Worm (Caenorhabditis elegans): ENCODE results near the gene B0244.17.

Gene B0244.17

ce11 chrIII:5758519-5759099 lies 25.6 kb downstream of the B0244.17 start (continued):
- no peak for TF ChIP-seq nhr-28 (tag; optimal IDR thresholded peaks at IDR 0.05)
- no peak for TF ChIP-seq nhr-90 (tag; optimal IDR thresholded peaks at IDR 0.05; ENCODE audit: poor library complexity)
- TF ChIP-seq snpc-4 (tag; optimal IDR thresholded peaks at IDR 0.05), result no peak
- TF ChIP-seq egl-13 (tag; optimal IDR thresholded peaks at IDR 0.05), result peak; percentile 78
- TF ChIP-seq egl-27 (tag; optimal IDR thresholded peaks at IDR 0.05), result peak in 1 of 2 experiments; percentile 37
- no peak for TF ChIP-seq C04F5.9 (tag; optimal IDR thresholded peaks at IDR 0.05)
- TF ChIP-seq unc-30 (tag; optimal IDR thresholded peaks at IDR 0.05), result no peak
- no peak for TF ChIP-seq unc-98 (GFP tag; IDR thresholded peaks at IDR 0.05)
- TF ChIP-seq zag-1 (tag; optimal IDR thresholded peaks at IDR 0.05), result no peak
- peak; percentile 24 to 43 (median 24) for TF ChIP-seq ceh-82 (tag; optimal IDR thresholded peaks at IDR 0.05)
- TF ChIP-seq nhr-76 (tag; optimal IDR thresholded peaks at IDR 0.05), result no peak
- peak; percentile 65 for TF ChIP-seq ztf-4 (tag; optimal IDR thresholded peaks at IDR 0.05)
- peak; percentile 27 for TF ChIP-seq snu-23 (GFP tag; optimal IDR thresholded peaks at IDR 0.05)
- no peak for TF ChIP-seq alr-1 (tag; optimal IDR thresholded peaks at IDR 0.05; ENCODE audit: borderline replicate concordance)
- peak; percentile 82 for TF ChIP-seq nhr-47 (tag; optimal IDR thresholded peaks at IDR 0.05)
- TF ChIP-seq unc-62 (GFP tag; optimal IDR thresholded peaks at IDR 0.05), result no peak
- TF ChIP-seq rnt-1 (tag; optimal IDR thresholded peaks at IDR 0.05), result no peak
- peak; percentile 81 for TF ChIP-seq unc-86 (tag; optimal IDR thresholded peaks at IDR 0.05)
- TF ChIP-seq hlh-17 (GFP tag; optimal IDR thresholded peaks at IDR 0.05; ENCODE audit: borderline replicate concordance), result no peak
- TF ChIP-seq hlh-4 (tag; optimal IDR thresholded peaks at IDR 0.05), result no peak
- TF ChIP-seq dsc-1 (tag; optimal IDR thresholded peaks at IDR 0.05), result peak; percentile 74
- peak; percentile 52 for TF ChIP-seq irx-1 (tag; optimal IDR thresholded peaks at IDR 0.05)
- TF ChIP-seq lin-15B (tag; optimal IDR thresholded peaks at IDR 0.05), result no peak
- peak; percentile 74 for TF ChIP-seq mef-2 (tag; optimal IDR thresholded peaks at IDR 0.05)
- TF ChIP-seq grh-1 (GFP tag; IDR thresholded peaks at IDR 0.05), result no peak
- TF ChIP-seq nhr-71 (tag; optimal IDR thresholded peaks at IDR 0.05), result peak; percentile 91
- no peak for TF ChIP-seq hpl-2 (GFP tag; optimal IDR thresholded peaks at IDR 0.05)
- peak; percentile 40 for TF ChIP-seq nhr-11 (tag; optimal IDR thresholded peaks at IDR 0.05)
- TF ChIP-seq lir-3 (tag; optimal IDR thresholded peaks at IDR 0.05; ENCODE audit: poor library complexity), result peak; percentile 29
- TF ChIP-seq sox-4 (tag; optimal IDR thresholded peaks at IDR 0.05), result peak; percentile 72
- TF ChIP-seq Y116A8C.19 (tag; optimal IDR thresholded peaks at IDR 0.05; ENCODE audit: borderline replicate concordance), result no peak
- TF ChIP-seq lin-39 (tag; optimal IDR thresholded peaks at IDR 0.05), result no peak
- TF ChIP-seq lin-14 (GFP tag; optimal IDR thresholded peaks at IDR 0.05), result peak; percentile 94
- TF ChIP-seq efl-3 (GFP tag; optimal IDR thresholded peaks at IDR 0.05), result no peak
- peak; percentile 62 for TF ChIP-seq mep-1 (tag; optimal IDR thresholded peaks at IDR 0.05)
- no peak for TF ChIP-seq ets-5 (GFP tag; IDR thresholded peaks at IDR 0.05)
- TF ChIP-seq sptf-1 (tag; optimal IDR thresholded peaks at IDR 0.05), result no peak
- no peak for TF ChIP-seq nhr-237 (tag; optimal IDR thresholded peaks at IDR 0.05)
- peak; percentile 19; the same call in 1 of the 2 replicates for TF ChIP-seq isw-1 (GFP tag; IDR thresholded peaks at IDR 0.05)
- TF ChIP-seq ceh-63 (GFP tag; optimal IDR thresholded peaks at IDR 0.05), result peak; percentile 57
- no peak for TF ChIP-seq F16B12.6 (tag; optimal IDR thresholded peaks at IDR 0.05)
- TF ChIP-seq ceh-88 (GFP tag; IDR thresholded peaks at IDR 0.05), result 0 out of 2 replicates have a peak, but pooled peaks have one; percentile 7
- TF ChIP-seq lin-35 (GFP tag; optimal IDR thresholded peaks at IDR 0.05), result peak in 1 of 2 experiments; percentile 35
- TF ChIP-seq nhr-12 (tag; optimal IDR thresholded peaks at IDR 0.05), result no peak
- TF ChIP-seq mab-9 (GFP tag; IDR thresholded peaks at IDR 0.05), result peak; percentile 50; the same call in 1 of the 2 replicates
- TF ChIP-seq ces-1 (GFP tag; optimal IDR thresholded peaks at IDR 0.05), result no peak
- TF ChIP-seq aly-2 (tag; optimal IDR thresholded peaks at IDR 0.05), result no peak
